Worm (Caenorhabditis elegans) whole organism, mixed stage, embryonic: ENCODE results near the gene srw-69.
A peak's percentile ranks its signal among the peaks of the same experiment; 100 is the strongest.

Experiments
- M03D4.4 ChIP-seq: sonication (generic microtip); optimal IDR thresholded peaks from 2 replicates; lab custom pipeline; 2017; ENCODE audit warnings: mild to moderate bottlenecking, missing genetic modification characterization, missing compliant biosample characterization
- blmp-1 ChIP-seq: fragments of 150-350 bp; optimal IDR thresholded peaks from 2 replicates; lab custom pipeline; 2014; ENCODE audit warnings: missing biosample characterization, missing genetic modification characterization
- ceh-43 ChIP-seq: fragments of 200-800 bp; sonication (Bioruptor generic); optimal IDR thresholded peaks from 2 replicates; lab custom pipeline; 2018; ENCODE audit warnings: mild to moderate bottlenecking, missing genetic modification characterization, moderate library complexity, missing compliant biosample characterization
- ceh-83 ChIP-seq: fragments of 200-800 bp; sonication (Bioruptor generic); optimal IDR thresholded peaks from 2 replicates; lab custom pipeline; 2018; ENCODE audit warnings: mild to moderate bottlenecking, missing genetic modification characterization, missing compliant biosample characterization
- ces-1 ChIP-seq: fragments of 150-350 bp; optimal IDR thresholded peaks from 2 replicates; lab custom pipeline; 2014; ENCODE audit warnings: missing biosample characterization, missing genetic modification reagents, missing genetic modification characterization
- cnd-1 ChIP-seq: fragments of 200-800 bp; sonication (Bioruptor generic); optimal IDR thresholded peaks from 2 replicates; lab custom pipeline; 2018; ENCODE audit warnings: mild to moderate bottlenecking, missing genetic modification characterization, missing compliant biosample characterization
- flh-1 ChIP-seq: fragments of 200-800 bp; sonication (Bioruptor generic); optimal IDR thresholded peaks from 2 replicates; lab custom pipeline; 2018; ENCODE audit warnings: mild to moderate bottlenecking, missing genetic modification characterization, moderate library complexity, missing compliant biosample characterization
- ham-2 ChIP-seq: fragments of 200-800 bp; sonication (Bioruptor generic); optimal IDR thresholded peaks from 2 replicates; lab custom pipeline; 2018; ENCODE audit warnings: mild to moderate bottlenecking, missing genetic modification characterization, missing compliant biosample characterization
- hlh-1 ChIP-seq: fragments of 150-350 bp; optimal IDR thresholded peaks from 2 replicates; lab custom pipeline; 2014; ENCODE audit warnings: missing biosample characterization, missing genetic modification reagents, missing genetic modification characterization
- lin-13 ChIP-seq: fragments of 150-350 bp; optimal IDR thresholded peaks from 2 replicates; lab custom pipeline; 2014; ENCODE audit warnings: missing biosample characterization, missing genetic modification characterization
- lin-32 ChIP-seq: fragments of 200-800 bp; sonication (Bioruptor generic); optimal IDR thresholded peaks from 2 replicates; lab custom pipeline; 2018; ENCODE audit warnings: mild to moderate bottlenecking, missing genetic modification characterization, missing compliant biosample characterization
- lsy-2 ChIP-seq: fragments of 150-350 bp; optimal IDR thresholded peaks from 2 replicates; lab custom pipeline; 2014; ENCODE audit warnings: missing biosample characterization, missing genetic modification characterization
- mab-5 ChIP-seq: fragments of 150-350 bp; optimal IDR thresholded peaks from 2 replicates; lab custom pipeline; 2014; ENCODE audit warnings: missing biosample characterization, missing genetic modification characterization
- mep-1 ChIP-seq: fragments of 150-350 bp; optimal IDR thresholded peaks from 2 replicates; lab custom pipeline; 2017; ENCODE audit warnings: missing biosample characterization, missing genetic modification reagents, missing genetic modification characterization, inconsistent platforms
- mls-2 ChIP-seq: sonication (generic microtip); optimal IDR thresholded peaks from 2 replicates; lab custom pipeline; 2016; ENCODE audit warnings: mild to moderate bottlenecking, missing genetic modification characterization, moderate library complexity, missing compliant biosample characterization
- nhr-12 ChIP-seq: fragments of 150-350 bp; optimal IDR thresholded peaks from 2 replicates; lab custom pipeline; 2014; ENCODE audit warnings: missing biosample characterization, missing genetic modification characterization
- nhr-2 ChIP-seq: fragments of 150-350 bp; optimal IDR thresholded peaks from 2 replicates; lab custom pipeline; 2014; ENCODE audit warnings: missing biosample characterization, missing genetic modification characterization
- nhr-237 ChIP-seq: fragments of 150-350 bp; optimal IDR thresholded peaks from 2 replicates; lab custom pipeline; 2014; ENCODE audit warnings: missing biosample characterization, missing genetic modification characterization
- nhr-28 ChIP-seq: fragments of 150-350 bp; optimal IDR thresholded peaks from 2 replicates; lab custom pipeline; 2014; ENCODE audit warnings: missing biosample characterization, missing genetic modification characterization
- nhr-76 ChIP-seq: sonication (generic microtip); optimal IDR thresholded peaks from 2 replicates; lab custom pipeline; 2017; ENCODE audit warnings: missing biosample characterization, missing genetic modification characterization
- pha-4 ChIP-seq: fragments of 150-350 bp; optimal IDR thresholded peaks from 2 replicates; lab custom pipeline; 2018; ENCODE audit warnings: missing biosample characterization, missing genetic modification reagents, missing genetic modification characterization
- sem-2 ChIP-seq: fragments of 200-800 bp; sonication (Bioruptor generic); optimal IDR thresholded peaks from 2 replicates; lab custom pipeline; 2018; ENCODE audit warnings: mild to moderate bottlenecking, missing genetic modification characterization, missing compliant biosample characterization
- snpc-4 ChIP-seq: fragments of 150-350 bp; optimal IDR thresholded peaks from 2 replicates; lab custom pipeline; 2014; ENCODE audit warnings: missing biosample characterization, missing genetic modification characterization
- tbx-8 ChIP-seq: fragments of 200-800 bp; sonication (Bioruptor generic); optimal IDR thresholded peaks from 2 replicates; lab custom pipeline; 2018; ENCODE audit warnings: mild to moderate bottlenecking, missing genetic modification characterization, moderate library complexity, missing compliant biosample characterization
- unc-120 ChIP-seq: sonication (generic microtip); optimal IDR thresholded peaks from 2 replicates; lab custom pipeline; 2017; ENCODE audit warnings: missing genetic modification characterization, missing compliant biosample characterization; ENCODE audit not compliant: poor library complexity, severe bottlenecking
- unc-39 ChIP-seq: fragments of 150-350 bp; optimal IDR thresholded peaks from 2 replicates; lab custom pipeline; 2014; ENCODE audit warnings: missing biosample characterization, missing genetic modification characterization
- unc-62 ChIP-seq: fragments of 150-350 bp; optimal IDR thresholded peaks from 2 replicates; lab custom pipeline; 2014; ENCODE audit warnings: missing biosample characterization, missing genetic modification reagents, missing genetic modification characterization
- zip-8 ChIP-seq: fragments of 150-350 bp; optimal IDR thresholded peaks from 2 replicates; lab custom pipeline; 2014; ENCODE audit warnings: missing biosample characterization, missing genetic modification characterization
- ztf-11 ChIP-seq: fragments of 150-350 bp; optimal IDR thresholded peaks from 2 replicates; lab custom pipeline; 2014; ENCODE audit warnings: missing biosample characterization, missing genetic modification characterization

srw-69 gene

ce11 chrV:7395359-7395758 lies 33.4 kb downstream of the srw-69 start, which contains the start of gene srx-9:
srx-9 (minus strand) TSS chrV:7395459.
- TF ChIP-seq zip-8 (tag; lab: Kevin White, UChicago) = peak; percentile 33
- no peak for TF ChIP-seq lin-13
- TF ChIP-seq unc-62 (GFP tag; lab: Kevin White, UChicago) = no peak

- TF ChIP-seq lin-13 = no peak
- no peak for TF ChIP-seq flh-1 (GFP tag; lab: Kevin White, UChicago)
- TF ChIP-seq tbx-8 (GFP tag; lab: Kevin White, UChicago) = no peak
- TF ChIP-seq mep-1 (tag; lab: Kevin White, UChicago) = no peak
- no peak for TF ChIP-seq ceh-83
- no peak for TF ChIP-seq mab-5 (tag; lab: Kevin White, UChicago)
- TF ChIP-seq unc-62 (GFP tag; lab: Kevin White, UChicago) = no peak
- no peak for TF ChIP-seq zip-8 (tag; lab: Kevin White, UChicago)
Observed at ce11 chrV:7391933-7392332, 36.8 kb downstream of the srw-69 start, which contains the start of gene fbxa-105. fbxa-105 (minus strand) TSS chrV:7392029.

- TF ChIP-seq ham-2 (no peak), nhr-12 (no peak), ces-1 (GFP tag; lab: Kevin White, UChicago) (no peak), tbx-8 (GFP tag; lab: Kevin White, UChicago) (no peak), ceh-83 (no peak), nhr-28 (no peak), flh-1 (GFP tag; lab: Kevin White, UChicago) (no peak), snpc-4 (tag; lab: Kevin White, UChicago) (no peak), mab-5 (tag; lab: Kevin White, UChicago) (no peak), lin-32 (no peak), blmp-1 (tag; lab: Kevin White, UChicago) (no peak), M03D4.4 (tag; lab: Kevin White, UChicago) (no peak), lsy-2 (tag; lab: Kevin White, UChicago) (no peak), sem-2 (GFP tag; lab: Kevin White, UChicago) (no peak), cnd-1 (tag; lab: Kevin White, UChicago) (no peak), hlh-1 (tag; lab: Kevin White, UChicago) (no peak), mep-1 (tag; lab: Kevin White, UChicago) (no peak)
Observed at ce11 chrV:7389771-7390170, 39.0 kb downstream of the srw-69 start, which contains the start of gene C02H6.1. C02H6.1 (minus strand) TSS chrV:7389871.

- TF ChIP-seq nhr-28 = no peak
- no peak for TF ChIP-seq tbx-8 (GFP tag; lab: Kevin White, UChicago)
- TF ChIP-seq hlh-1 (tag; lab: Kevin White, UChicago) = no peak
- no peak for TF ChIP-seq pha-4 (tag; lab: Kevin White, UChicago)
- no peak for TF ChIP-seq flh-1 (GFP tag; lab: Kevin White, UChicago)
- no peak for TF ChIP-seq cnd-1 (tag; lab: Kevin White, UChicago)
- TF ChIP-seq ces-1 (GFP tag; lab: Kevin White, UChicago) = no peak
- TF ChIP-seq zip-8 (tag; lab: Kevin White, UChicago) = no peak
- TF ChIP-seq nhr-12 = no peak
- no peak for TF ChIP-seq ztf-11 (tag; lab: Kevin White, UChicago)
- TF ChIP-seq M03D4.4 (tag; lab: Kevin White, UChicago) = no peak
- TF ChIP-seq lsy-2 (tag; lab: Kevin White, UChicago) = no peak
- TF ChIP-seq lin-13 = no peak
- no peak for TF ChIP-seq ceh-43 (GFP tag; lab: Kevin White, UChicago)
- no peak for TF ChIP-seq unc-39 (tag; lab: Kevin White, UChicago)
- no peak for TF ChIP-seq blmp-1 (tag; lab: Kevin White, UChicago)
- TF ChIP-seq nhr-76 (tag; lab: Kevin White, UChicago) = no peak
- no peak for TF ChIP-seq unc-62 (GFP tag; lab: Kevin White, UChicago)
- no peak for TF ChIP-seq sem-2 (GFP tag; lab: Kevin White, UChicago)
- no peak for TF ChIP-seq nhr-237 (tag; lab: Kevin White, UChicago)
- TF ChIP-seq, all 35 proteins: peak for 0
Observed at ce11 chrV:7387755-7388154, 41.0 kb downstream of the srw-69 start, which contains the start of gene C02H6.3. C02H6.3 (minus strand) TSS chrV:7387855.

- TF ChIP-seq tbx-8 (GFP tag; lab: Kevin White, UChicago) (no peak), snpc-4 (tag; lab: Kevin White, UChicago) (no peak), hlh-1 (tag; lab: Kevin White, UChicago) (no peak), blmp-1 (tag; lab: Kevin White, UChicago) (no peak), M03D4.4 (tag; lab: Kevin White, UChicago) (no peak), sem-2 (GFP tag; lab: Kevin White, UChicago) (no peak)
Observed at ce11 chrV:7386052-7386573, 42.7 kb downstream of the srw-69 start, which contains the start of gene srp-6. srp-6 (minus strand) TSS chrV:7386102.

ce11 chrV:7381008-7381407 lies 47.8 kb downstream of the srw-69 start, which contains the start of gene C03G6.17:
C03G6.17 (minus strand) TSS chrV:7381108.
- TF ChIP-seq unc-120 = no peak
- no peak for TF ChIP-seq mep-1 (tag; lab: Kevin White, UChicago)
- TF ChIP-seq nhr-28 = no peak
- TF ChIP-seq snpc-4 (tag; lab: Kevin White, UChicago) = no peak
- TF ChIP-seq lsy-2 (tag; lab: Kevin White, UChicago) = no peak
- TF ChIP-seq sem-2 (GFP tag; lab: Kevin White, UChicago) = no peak
- TF ChIP-seq ham-2 = no peak
- no peak for TF ChIP-seq mls-2 (tag; lab: Kevin White, UChicago)
- TF ChIP-seq ztf-11 (tag; lab: Kevin White, UChicago) = no peak
- no peak for TF ChIP-seq M03D4.4 (tag; lab: Kevin White, UChicago)
- TF ChIP-seq nhr-2 = no peak
- TF ChIP-seq unc-62 (GFP tag; lab: Kevin White, UChicago) = no peak
- no peak for TF ChIP-seq nhr-237 (tag; lab: Kevin White, UChicago)
- no peak for TF ChIP-seq lin-32
- no peak for TF ChIP-seq unc-39 (tag; lab: Kevin White, UChicago)
